Worm (Caenorhabditis elegans) whole organism, late embryonic: ENCODE results near the gene C50F7.9.

ENCODE experiments used
- C08G9.2 ChIP-seq: sonication (generic microtip); optimal IDR thresholded peaks from 2 replicates; lab custom pipeline; 2016; ENCODE audit warnings: mild to moderate bottlenecking, missing genetic modification characterization, moderate library complexity, missing compliant biosample characterization
- K02D7.2 ChIP-seq: sonication (generic microtip); optimal IDR thresholded peaks from 2 replicates; lab custom pipeline; 2017; ENCODE audit warnings: mild to moderate bottlenecking, missing genetic modification characterization, missing compliant biosample characterization
- Y22D7AL.16 ChIP-seq: sonication (generic microtip); optimal IDR thresholded peaks from 2 replicates; lab custom pipeline; 2016; ENCODE audit warnings: missing genetic modification characterization, missing compliant biosample characterization
- ceh-2 ChIP-seq: sonication (generic microtip); optimal IDR thresholded peaks from 2 replicates; lab custom pipeline; 2016; ENCODE audit warnings: missing genotype, missing genetic modification characterization, missing compliant biosample characterization
- ceh-22 ChIP-seq: sonication (generic microtip); optimal IDR thresholded peaks from 2 replicates; lab custom pipeline; 2017; ENCODE audit warnings: missing biosample characterization, missing genetic modification characterization
- ceh-24 ChIP-seq: sonication (generic microtip); optimal IDR thresholded peaks from 2 replicates; lab custom pipeline; 2016; ENCODE audit warnings: mild to moderate bottlenecking, missing genetic modification characterization, missing compliant biosample characterization
- ceh-30 ChIP-seq: fragments of 150-350 bp; optimal IDR thresholded peaks from 2 replicates; lab custom pipeline; 2014; ENCODE audit warnings: missing biosample characterization, missing genetic modification characterization
- ceh-45 ChIP-seq: fragments of 200-800 bp; sonication (Bioruptor generic); IDR thresholded peaks from 2 replicates; pipeline ENCODE4 v1.3.6; 2022; ENCODE audit warnings: missing genetic modification reagents, missing genetic modification characterization, missing compliant biosample characterization
- ceh-48 ChIP-seq: sonication (generic microtip); optimal IDR thresholded peaks from 2 replicates; lab custom pipeline; 2016; ENCODE audit warnings: missing genetic modification characterization, inconsistent platforms, missing compliant biosample characterization
- ceh-6 ChIP-seq: fragments of 200-800 bp; sonication (Bioruptor generic); optimal IDR thresholded peaks from 2 replicates; lab custom pipeline; 2018; ENCODE audit warnings: mild to moderate bottlenecking, missing genetic modification characterization, missing compliant biosample characterization
- che-1 ChIP-seq: sonication (generic microtip); optimal IDR thresholded peaks from 2 replicates; lab custom pipeline; 2016; ENCODE audit warnings: mild to moderate bottlenecking, missing genetic modification characterization, missing compliant biosample characterization
- dve-1 ChIP-seq: sonication (generic microtip); optimal IDR thresholded peaks from 2 replicates; lab custom pipeline; 2017; ENCODE audit warnings: antibody characterized with exemption, mild to moderate bottlenecking, missing genetic modification characterization, missing compliant biosample characterization
- elt-2 ChIP-seq: sonication (generic microtip); optimal IDR thresholded peaks from 2 replicates; lab custom pipeline; 2016; ENCODE audit warnings: missing genetic modification reagents, missing genetic modification characterization, missing compliant biosample characterization
- ets-4 ChIP-seq: sonication (generic microtip); optimal IDR thresholded peaks from 2 replicates; lab custom pipeline; 2016; ENCODE audit warnings: missing genetic modification characterization, missing compliant biosample characterization
- fax-1 ChIP-seq: sonication (generic microtip); optimal IDR thresholded peaks from 2 replicates; lab custom pipeline; 2016; ENCODE audit warnings: missing genotype, missing genetic modification characterization, missing compliant biosample characterization
- fkh-10 ChIP-seq: fragments of 150-350 bp; optimal IDR thresholded peaks from 2 replicates; lab custom pipeline; 2014; ENCODE audit warnings: missing biosample characterization, missing genetic modification reagents, missing genetic modification characterization
- fkh-6 ChIP-seq: sonication (generic microtip); optimal IDR thresholded peaks from 2 replicates; lab custom pipeline; 2016; ENCODE audit warnings: missing genetic modification characterization, missing compliant biosample characterization
- hlh-13 ChIP-seq: fragments of 200-800 bp; sonication (Bioruptor generic); optimal IDR thresholded peaks from 2 replicates; lab custom pipeline; 2018; ENCODE audit warnings: mild to moderate bottlenecking, missing genetic modification characterization, missing compliant biosample characterization
- hlh-15 ChIP-seq: sonication (generic microtip); optimal IDR thresholded peaks from 2 replicates; lab custom pipeline; 2016; ENCODE audit warnings: missing genetic modification characterization, missing compliant biosample characterization
- hlh-30 ChIP-seq: sonication (generic microtip); optimal IDR thresholded peaks from 2 replicates; lab custom pipeline; 2017; ENCODE audit warnings: antibody characterized with exemption, missing genetic modification characterization, missing compliant biosample characterization; ENCODE audit not compliant: insufficient read depth
- hlh-6 ChIP-seq: sonication (generic microtip); optimal IDR thresholded peaks from 2 replicates; lab custom pipeline; 2016; ENCODE audit warnings: missing genotype, missing genetic modification characterization, missing compliant biosample characterization
- hlh-8 ChIP-seq: sonication (generic microtip); optimal IDR thresholded peaks from 2 replicates; lab custom pipeline; 2016; ENCODE audit warnings: missing genotype, missing genetic modification characterization, missing compliant biosample characterization
- lim-6 ChIP-seq: sonication (generic microtip); optimal IDR thresholded peaks from 2 replicates; lab custom pipeline; 2016; ENCODE audit warnings: missing genetic modification characterization, missing compliant biosample characterization
- lin-11 ChIP-seq: fragments of 200-800 bp; sonication (Bioruptor generic); optimal IDR thresholded peaks from 2 replicates; lab custom pipeline; 2018; ENCODE audit warnings: mild to moderate bottlenecking, missing genetic modification characterization, missing compliant biosample characterization
- madf-2 ChIP-seq: sonication (generic microtip); optimal IDR thresholded peaks from 2 replicates; lab custom pipeline; 2017; ENCODE audit warnings: missing genetic modification characterization, missing compliant biosample characterization
- mec-3 ChIP-seq: sonication (generic microtip); optimal IDR thresholded peaks from 2 replicates; lab custom pipeline; 2016; ENCODE audit warnings: borderline replicate concordance, missing genetic modification characterization, missing compliant biosample characterization
- nfya-1 ChIP-seq: sonication (generic microtip); optimal IDR thresholded peaks from 2 replicates; lab custom pipeline; 2017; ENCODE audit warnings: missing genetic modification characterization, mild to moderate bottlenecking, missing compliant biosample characterization, antibody characterized with exemption, moderate library complexity
- nhr-232 ChIP-seq: sonication (generic microtip); optimal IDR thresholded peaks from 2 replicates; lab custom pipeline; 2016; ENCODE audit warnings: missing genetic modification characterization, missing compliant biosample characterization
- pag-3 ChIP-seq: sonication (generic microtip); optimal IDR thresholded peaks from 2 replicates; lab custom pipeline; 2016; ENCODE audit warnings: missing compliant biosample characterization, missing genetic modification characterization, borderline replicate concordance
- pat-9 ChIP-seq: fragments of 200-800 bp; sonication (Bioruptor generic); optimal IDR thresholded peaks from 2 replicates; lab custom pipeline; 2018; ENCODE audit warnings: mild to moderate bottlenecking, missing genetic modification characterization, moderate library complexity, missing compliant biosample characterization
- pax-1 ChIP-seq: fragments of 150-350 bp; optimal IDR thresholded peaks from 2 replicates; lab custom pipeline; 2014; ENCODE audit warnings: missing biosample characterization, missing genetic modification characterization
- pha-2 ChIP-seq: sonication (generic microtip); optimal IDR thresholded peaks from 2 replicates; lab custom pipeline; 2017; ENCODE audit warnings: mild to moderate bottlenecking, missing genetic modification characterization, missing compliant biosample characterization
- pha-4 ChIP-seq: fragments of 150-350 bp; optimal IDR thresholded peaks from 2 replicates; lab custom pipeline; 2018; ENCODE audit warnings: missing biosample characterization, missing genetic modification reagents, missing genetic modification characterization
- pros-1 ChIP-seq: fragments of 150-350 bp; optimal IDR thresholded peaks from 2 replicates; lab custom pipeline; 2014; ENCODE audit warnings: missing biosample characterization, missing genetic modification reagents, missing genetic modification characterization
- rnt-1 ChIP-seq: sonication (generic microtip); optimal IDR thresholded peaks from 2 replicates; lab custom pipeline; 2016; ENCODE audit warnings: missing genetic modification characterization, missing compliant biosample characterization
- sdc-2 ChIP-seq: sonication (generic microtip); optimal IDR thresholded peaks from 2 replicates; lab custom pipeline; 2016; ENCODE audit warnings: missing genotype, missing genetic modification characterization, missing compliant biosample characterization
- sox-2 ChIP-seq: fragments of 200-800 bp; sonication (Bioruptor generic); IDR thresholded peaks from 2 replicates; pipeline ENCODE4 v1.3.6; 2022; ENCODE audit warnings: missing genetic modification reagents, missing genetic modification characterization, missing compliant biosample characterization
- sox-4 ChIP-seq: sonication (generic microtip); optimal IDR thresholded peaks from 2 replicates; lab custom pipeline; 2017; ENCODE audit warnings: mild to moderate bottlenecking, missing genetic modification characterization, inconsistent platforms, missing compliant biosample characterization
- tbx-2 ChIP-seq: sonication (generic microtip); optimal IDR thresholded peaks from 2 replicates; lab custom pipeline; 2016; ENCODE audit warnings: missing genetic modification characterization, missing compliant biosample characterization
- tbx-7 ChIP-seq: sonication (generic microtip); optimal IDR thresholded peaks from 2 replicates; lab custom pipeline; 2016; ENCODE audit warnings: missing genotype, missing genetic modification characterization, missing compliant biosample characterization
- ttx-3 ChIP-seq: sonication (generic microtip); optimal IDR thresholded peaks from 2 replicates; lab custom pipeline; 2016; ENCODE audit warnings: missing genetic modification reagents, missing genetic modification characterization, missing compliant biosample characterization
- unc-42 ChIP-seq: sonication (generic microtip); optimal IDR thresholded peaks from 2 replicates; lab custom pipeline; 2016; ENCODE audit warnings: missing genotype, missing genetic modification characterization, missing compliant biosample characterization
- unc-55 ChIP-seq: sonication (generic microtip); optimal IDR thresholded peaks from 2 replicates; lab custom pipeline; 2017; ENCODE audit warnings: missing biosample characterization, missing genetic modification reagents, missing genetic modification characterization

Gene C50F7.9

ce11 chrIV:7731960-7732359, at the start of gene C50F7.9, which contains the start of gene C50F7.3:
Gene C50F7.9, minus strand, starts transcription at chrIV:7732060.
Gene C50F7.3, plus strand, starts transcription at chrIV:7732329.
- no peak for TF ChIP-seq pat-9
- TF ChIP-seq tbx-7: no peak
- TF ChIP-seq pha-2: no peak
- TF ChIP-seq ceh-30 (tag; lab: Kevin White, UChicago): no peak
- no peak for TF ChIP-seq lim-6
- no peak for TF ChIP-seq ceh-2 (tag; lab: Kevin White, UChicago)
- TF ChIP-seq sox-2: no peak
- no peak for TF ChIP-seq hlh-8 (tag; lab: Kevin White, UChicago)
- no peak for TF ChIP-seq ceh-6
- TF ChIP-seq madf-2 (tag; lab: Kevin White, UChicago): no peak
- TF ChIP-seq ceh-24 (tag; lab: Kevin White, UChicago): no peak
- no peak for TF ChIP-seq hlh-15 (tag; lab: Kevin White, UChicago)
- no peak for TF ChIP-seq fkh-6 (tag; lab: Kevin White, UChicago)
- TF ChIP-seq ceh-45: no peak

ce11 chrIV:7778865-7779264, 47.0 kb upstream of the C50F7.9 start, which contains the start of gene rpap-3:
Gene rpap-3, minus strand, starts transcription at chrIV:7778965.
- TF ChIP-seq fkh-6 (tag; lab: Kevin White, UChicago) (no peak), ceh-22 (tag; lab: Kevin White, UChicago) (no peak), ttx-3 (no peak), hlh-6 (tag; lab: Kevin White, UChicago) (no peak), sdc-2 (tag; lab: Kevin White, UChicago) (no peak), ets-4 (tag; lab: Kevin White, UChicago) (no peak), dve-1 (no peak), pha-2 (no peak), tbx-2 (tag; lab: Kevin White, UChicago) (no peak), nhr-232 (no peak), fkh-10 (no peak), hlh-30 (tag; lab: Kevin White, UChicago) (no peak), K02D7.2 (tag; lab: Kevin White, UChicago) (no peak), unc-42 (tag; lab: Kevin White, UChicago) (no peak), sox-4 (tag; lab: Kevin White, UChicago) (no peak), mec-3 (tag; lab: Kevin White, UChicago) (no peak), fax-1 (tag; lab: Kevin White, UChicago) (no peak), hlh-13 (no peak), C08G9.2 (tag; lab: Kevin White, UChicago) (no peak)
- TF ChIP-seq, all 69 proteins: peak for 0

- no peak for TF ChIP-seq pag-3 (tag; lab: Kevin White, UChicago)
- TF ChIP-seq ceh-45: no peak
- no peak for TF ChIP-seq nfya-1 (tag; lab: Kevin White, UChicago)
- no peak for TF ChIP-seq rnt-1 (tag; lab: Kevin White, UChicago)
- TF ChIP-seq ceh-48 (tag; lab: Kevin White, UChicago): no peak
- no peak for TF ChIP-seq sox-4 (tag; lab: Kevin White, UChicago)
- no peak for TF ChIP-seq pha-4 (tag; lab: Kevin White, UChicago)
- no peak for TF ChIP-seq unc-55 (GFP tag; lab: Kevin White, UChicago)
- no peak for TF ChIP-seq lin-11 (tag; lab: Kevin White, UChicago)
- no peak for TF ChIP-seq pros-1 (tag; lab: Kevin White, UChicago)
- TF ChIP-seq elt-2 (tag; lab: Kevin White, UChicago): no peak
- no peak for TF ChIP-seq pax-1
- TF ChIP-seq Y22D7AL.16: no peak
- no peak for TF ChIP-seq che-1 (tag; lab: Kevin White, UChicago)
Measured at ce11 chrIV:7775725-7776124, 43.9 kb upstream of the C50F7.9 start, which contains the start of gene swd-2.1. Gene swd-2.1, plus strand, starts transcription at chrIV:7776025.
